Fruit fly (Drosophila melanogaster): ENCODE data around the gene Tsp29Fa.

The Tsp29Fa gene

dm6 chr2L:8956336-8956726, 22.6 kb downstream of the Tsp29Fa start:
- TF ChIP-seq CTCF (optimal IDR thresholded peaks at IDR 0.05) (no peak), CG8478 (optimal IDR thresholded peaks at IDR 0.05) (no peak)

- TF ChIP-seq CG8478 (optimal IDR thresholded peaks at IDR 0.05) (no peak), CTCF (optimal IDR thresholded peaks at IDR 0.05) (no peak)
These were observed 23.4 kb downstream of the Tsp29Fa start for dm6 chr2L:8957152-8957551.

dm6 chr2L:8958046-8958497, 24.3 kb downstream of the Tsp29Fa start:
- TF ChIP-seq CTCF (optimal IDR thresholded peaks at IDR 0.05) (peak in 1 of 2 experiments; percentile 11), CG8478 (optimal IDR thresholded peaks at IDR 0.05) (no peak)

dm6 chr2L:8959001-8959461, 25.3 kb downstream of the Tsp29Fa start, which contains the start of gene CG31886:
TSS of gene CG31886 (minus strand) at chr2L:8959051.
- TF ChIP-seq CTCF (optimal IDR thresholded peaks at IDR 0.05) (no peak), CG8478 (optimal IDR thresholded peaks at IDR 0.05) (no peak)

- TF ChIP-seq CTCF (optimal IDR thresholded peaks at IDR 0.05) (no peak), CG8478 (optimal IDR thresholded peaks at IDR 0.05) (no peak)
These were observed 28.5 kb downstream of the Tsp29Fa start, which contains the start of the genes CG9525 and CG32985 for dm6 chr2L:8962254-8962653. TSS of gene CG9525 (minus strand) at chr2L:8962354. TSS of gene CG32985 (plus strand) at chr2L:8962533.

- TF ChIP-seq CG8478 (optimal IDR thresholded peaks at IDR 0.05) (no peak), CTCF (optimal IDR thresholded peaks at IDR 0.05) (no peak)
These were observed 30.9 kb downstream of the Tsp29Fa start, which contains the start of gene CG32984 for dm6 chr2L:8964657-8965056. TSS of gene CG32984 (plus strand) at chr2L:8964957.

dm6 chr2L:8967235-8967634, 33.5 kb downstream of the Tsp29Fa start, which contains the start of gene CG18088:
TSS of gene CG18088 (plus strand) at chr2L:8967535.
- TF ChIP-seq CTCF (optimal IDR thresholded peaks at IDR 0.05), result no peak
- no peak for TF ChIP-seq CG8478 (optimal IDR thresholded peaks at IDR 0.05)

dm6 chr2L:8972905-8973304, 39.1 kb downstream of the Tsp29Fa start:
- TF ChIP-seq CG8478 (optimal IDR thresholded peaks at IDR 0.05) (no peak), CTCF (optimal IDR thresholded peaks at IDR 0.05) (no peak)

- TF ChIP-seq CG8478 (optimal IDR thresholded peaks at IDR 0.05), result no peak
- TF ChIP-seq CTCF (optimal IDR thresholded peaks at IDR 0.05), result no peak
These were observed 40.7 kb downstream of the Tsp29Fa start for dm6 chr2L:8974506-8974905.

- TF ChIP-seq CG8478 (optimal IDR thresholded peaks at IDR 0.05), result no peak
- no peak for TF ChIP-seq CTCF (optimal IDR thresholded peaks at IDR 0.05)
These were observed 41.6 kb downstream of the Tsp29Fa start, which contains the start of gene CG9541 for dm6 chr2L:8975328-8975727. TSS of gene CG9541 (minus strand) at chr2L:8975428.

dm6 chr2L:8980359-8980758, 46.6 kb downstream of the Tsp29Fa start, which contains the start of gene CG18662:
TSS of gene CG18662 (plus strand) at chr2L:8980659.
- TF ChIP-seq CTCF (optimal IDR thresholded peaks at IDR 0.05), result no peak
- TF ChIP-seq CG8478 (optimal IDR thresholded peaks at IDR 0.05), result no peak

dm6 chr2L:8982584-8983302, 49.0 kb downstream of the Tsp29Fa start:
- TF ChIP-seq CTCF (optimal IDR thresholded peaks at IDR 0.05) (no peak), CG8478 (optimal IDR thresholded peaks at IDR 0.05) (no peak)

- no peak for TF ChIP-seq CTCF (optimal IDR thresholded peaks at IDR 0.05)
- TF ChIP-seq CG8478 (optimal IDR thresholded peaks at IDR 0.05), result no peak
These were observed 51.0 kb downstream of the Tsp29Fa start, which contains the start of gene CG13101 for dm6 chr2L:8984614-8985318. TSS of gene CG13101 (minus strand) at chr2L:8984872.
